Worm (Caenorhabditis elegans): ENCODE data around the gene srbc-56.

DNA sequence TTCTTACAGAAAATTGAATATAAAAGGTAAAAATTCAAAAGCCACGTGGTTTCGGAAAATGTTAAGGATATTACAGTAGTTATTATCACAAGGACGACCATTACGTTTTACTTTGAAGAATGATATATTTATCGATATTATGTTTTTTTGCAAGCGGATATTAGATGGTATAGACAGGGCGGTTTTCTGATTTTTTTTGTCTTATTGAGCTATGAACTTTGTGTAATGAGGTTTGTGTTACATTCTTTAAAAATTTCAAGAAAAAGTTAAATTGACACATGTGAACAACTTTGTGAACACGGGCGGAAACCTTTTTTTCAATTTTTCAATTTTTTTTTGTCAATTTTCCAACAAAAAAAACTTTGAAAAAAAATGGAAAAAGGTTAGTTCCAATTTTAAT lies 6.6 kb downstream of the srbc-56 start, which contains the start of gene srbc-50:
- no peak for TF ChIP-seq unc-39 (tag; optimal IDR thresholded peaks at IDR 0.05)
- no peak for TF ChIP-seq nhr-76 (tag; optimal IDR thresholded peaks at IDR 0.05)
- TF ChIP-seq sem-2 (GFP tag; optimal IDR thresholded peaks at IDR 0.05), result no peak
- TF ChIP-seq lsy-2 (tag; optimal IDR thresholded peaks at IDR 0.05), result no peak
- no peak for TF ChIP-seq snpc-4 (tag; optimal IDR thresholded peaks at IDR 0.05)
- no peak for TF ChIP-seq tbx-8 (GFP tag; optimal IDR thresholded peaks at IDR 0.05)
- TF ChIP-seq lin-13 (tag; optimal IDR thresholded peaks at IDR 0.05), result no peak
- no peak for TF ChIP-seq flh-1 (GFP tag; optimal IDR thresholded peaks at IDR 0.05)
- no peak for TF ChIP-seq mab-5 (tag; optimal IDR thresholded peaks at IDR 0.05)
- no peak for TF ChIP-seq drap-1 (GFP tag; optimal IDR thresholded peaks at IDR 0.05)
- no peak for TF ChIP-seq ces-1 (GFP tag; optimal IDR thresholded peaks at IDR 0.05)

Data from whole organism, mixed stage, embryonic.